Fruit fly (Drosophila melanogaster): ENCODE results near the gene CG11854.
A peak's percentile ranks its signal among the peaks of the same experiment; 100 is the strongest.

CG11854 gene

dm6 chr3R:25275276-25275675 is 33.5 kb downstream of the CG11854 start (continued):
- no peak for TF ChIP-seq sd (tag; optimal IDR thresholded peaks at IDR 0.05)
- no peak for TF ChIP-seq CG6689 (GFP tag; IDR thresholded peaks at IDR 0.05)
- no peak for TF ChIP-seq CG9932 (GFP tag; IDR thresholded peaks at IDR 0.05)
- TF ChIP-seq Lhr (GFP tag; optimal IDR thresholded peaks at IDR 0.05), result no peak
- no peak for TF ChIP-seq CG8281 (tag; optimal IDR thresholded peaks at IDR 0.05)
- no peak for TF ChIP-seq Dad (GFP tag; optimal IDR thresholded peaks at IDR 0.05)
- TF ChIP-seq pan (optimal IDR thresholded peaks at IDR 0.05), result no peak
- TF ChIP-seq pan (GFP tag; optimal IDR thresholded peaks at IDR 0.05 in 1 of 2, IDR thresholded peaks at IDR 0.05 in 1 of 2), result no peak
- no peak for TF ChIP-seq croc (GFP tag; conservative IDR thresholded peaks at IDR 0.05)
- no peak for TF ChIP-seq btn (GFP tag; optimal IDR thresholded peaks at IDR 0.05)
- TF ChIP-seq CG12104 (GFP tag; optimal IDR thresholded peaks at IDR 0.05), result peak; percentile 35
- no peak for TF ChIP-seq MESR4 (GFP tag; optimal IDR thresholded peaks at IDR 0.05)
- TF ChIP-seq CG4424 (GFP tag; optimal IDR thresholded peaks at IDR 0.05), result no peak
- TF ChIP-seq ham (GFP tag; IDR thresholded peaks at IDR 0.05), result no peak
- TF ChIP-seq CG18476 (GFP tag; optimal IDR thresholded peaks at IDR 0.05), result no peak
- TF ChIP-seq CG4617 (GFP tag; optimal IDR thresholded peaks at IDR 0.05; ENCODE audit: borderline replicate concordance), result no peak
- TF ChIP-seq tap (tag; optimal IDR thresholded peaks at IDR 0.05), result no peak
- no peak for TF ChIP-seq CG10979 (tag; optimal IDR thresholded peaks at IDR 0.05)
- TF ChIP-seq CG15073 (GFP tag; optimal IDR thresholded peaks at IDR 0.05), result no peak
- no peak for TF ChIP-seq zfh2 (GFP tag; optimal IDR thresholded peaks at IDR 0.05)
- TF ChIP-seq slp2 (GFP tag; optimal IDR thresholded peaks at IDR 0.05), result no peak
- no peak for TF ChIP-seq CG11398 (GFP tag; optimal IDR thresholded peaks at IDR 0.05)
- TF ChIP-seq CG12744 (GFP tag; optimal IDR thresholded peaks at IDR 0.05), result no peak
- TF ChIP-seq Nf-YC (tag; optimal IDR thresholded peaks at IDR 0.05), result peak; percentile 32
- TF ChIP-seq tna (GFP tag; IDR thresholded peaks at IDR 0.05; ENCODE audit: partially characterized antibody), result no peak
- no peak for TF ChIP-seq ems (GFP tag; optimal IDR thresholded peaks at IDR 0.05)
- no peak for TF ChIP-seq Hsf (GFP tag; optimal IDR thresholded peaks at IDR 0.05)
- TF ChIP-seq Dek (tag; optimal IDR thresholded peaks at IDR 0.05), result peak; percentile 38
- peak; percentile 42 for TF ChIP-seq CG12769 (tag; optimal IDR thresholded peaks at IDR 0.05)
- no peak for TF ChIP-seq CG12155 (GFP tag; optimal IDR thresholded peaks at IDR 0.05)
- TF ChIP-seq CG10209 (GFP tag; optimal IDR thresholded peaks at IDR 0.05), result no peak
- TF ChIP-seq Aef1 (GFP tag; IDR thresholded peaks at IDR 0.05), result no peak
- TF ChIP-seq CG2875 (GFP tag; optimal IDR thresholded peaks at IDR 0.05), result no peak
- peak; percentile 6 for TF ChIP-seq MTF-1 (GFP tag; optimal IDR thresholded peaks at IDR 0.05; ENCODE audit: borderline replicate concordance)
- TF ChIP-seq fd3F (GFP tag; optimal IDR thresholded peaks at IDR 0.05), result peak; percentile 50
- TF ChIP-seq CG10267 (tag; optimal IDR thresholded peaks at IDR 0.05), result no peak
- TF ChIP-seq CG10366 (GFP tag; IDR thresholded peaks at IDR 0.05), result no peak
- no peak for TF ChIP-seq oc (tag; optimal IDR thresholded peaks at IDR 0.05)
- TF ChIP-seq CG4707 (GFP tag; optimal IDR thresholded peaks at IDR 0.05), result no peak
- peak; percentile 68 for TF ChIP-seq CG18599 (GFP tag; optimal IDR thresholded peaks at IDR 0.05)
- TF ChIP-seq Fer1 (GFP tag; optimal IDR thresholded peaks at IDR 0.05), result peak; percentile 81
- no peak for TF ChIP-seq NC2β (GFP tag; optimal IDR thresholded peaks at IDR 0.05)
- TF ChIP-seq Chrac-16 (GFP tag; optimal IDR thresholded peaks at IDR 0.05), result no peak
- TF ChIP-seq Hr78 (GFP tag; optimal IDR thresholded peaks at IDR 0.05), result no peak
- no peak for TF ChIP-seq CG17612 (GFP tag; IDR thresholded peaks at IDR 0.05)
- TF ChIP-seq Oaz (GFP tag; IDR thresholded peaks at IDR 0.05), result no peak
- no peak for TF ChIP-seq Fer2 (tag; optimal IDR thresholded peaks at IDR 0.05)
- TF ChIP-seq Ets65A (GFP tag), result peak; percentile 29
- TF ChIP-seq disco-r (GFP tag; optimal IDR thresholded peaks at IDR 0.05), result no peak
- TF ChIP-seq CG32772 (GFP tag; IDR thresholded peaks at IDR 0.05), result no peak
- no peak for TF ChIP-seq CG7987 (GFP tag; optimal IDR thresholded peaks at IDR 0.05)
- no peak for TF ChIP-seq CG13775 (GFP tag; optimal IDR thresholded peaks at IDR 0.05)
